Worm (Caenorhabditis elegans): ENCODE measurements around the gene F42A6.5.

DNA sequence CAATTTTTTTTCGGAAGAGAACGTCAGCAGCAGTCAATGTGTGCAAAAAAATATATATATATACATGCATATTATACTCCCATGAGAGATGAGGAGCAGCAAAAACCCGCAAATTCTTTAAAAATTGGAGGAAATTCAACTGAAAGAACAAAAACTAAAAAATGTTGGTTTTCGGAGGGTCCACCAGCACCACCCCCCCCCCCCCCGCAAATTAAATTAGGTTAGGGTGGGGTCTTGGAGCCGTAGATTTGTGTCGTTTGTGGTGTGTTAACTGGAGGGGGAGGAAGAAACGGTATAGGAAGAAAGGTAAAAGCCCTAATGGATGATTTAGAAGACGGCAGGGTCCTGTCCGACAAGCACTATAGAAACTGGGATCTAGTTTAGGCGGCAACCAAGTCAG lies 16.7 kb upstream of the F42A6.5 start:
- TF ChIP-seq lin-13 (tag; optimal IDR thresholded peaks at IDR 0.05) (no peak), nhr-76 (tag; optimal IDR thresholded peaks at IDR 0.05) (no peak), elt-3 (tag; optimal IDR thresholded peaks at IDR 0.05) (no peak), elt-1 (tag; optimal IDR thresholded peaks at IDR 0.05; ENCODE audit: borderline replicate concordance, insufficient read depth) (no peak), blmp-1 (tag; optimal IDR thresholded peaks at IDR 0.05) (no peak), mep-1 (tag; optimal IDR thresholded peaks at IDR 0.05) (no peak), pha-4 (tag; optimal IDR thresholded peaks at IDR 0.05) (no peak)

All from whole organism, mixed stage, embryonic.